Fruit fly (Drosophila melanogaster) whole organism, embryonic: ENCODE results near the gene CG46308.

Experiments
- ATbp ChIP-seq: fragments of 200-800 bp; sonication (Bioruptor generic); optimal IDR thresholded peaks from 2 replicates; lab custom pipeline; 2017; ENCODE audit warnings: missing biosample characterization, mild to moderate bottlenecking, missing genetic modification characterization, missing genetic modification reagents
- B-H1 ChIP-seq: fragments of 200-800 bp; sonication (Bioruptor generic); IDR thresholded peaks from 3 replicates; pipeline ENCODE4 v1.3.6; 2022; ENCODE audit warnings: missing biosample characterization, missing genetic modification characterization
- Bgb ChIP-seq: fragments of 200-800 bp; sonication (Bioruptor generic); IDR thresholded peaks from 2 replicates; pipeline ENCODE4 v1.3.6; 2022; ENCODE audit warnings: missing biosample characterization, missing genetic modification characterization; ENCODE audit not compliant: partially characterized antibody
- Bteb2 ChIP-seq: fragments of 200-800 bp; sonication (Bioruptor generic); optimal IDR thresholded peaks from 2 replicates; lab custom pipeline; 2016; ENCODE audit warnings: missing biosample characterization, missing genetic modification characterization
- CG12659 ChIP-seq: fragments of 200-800 bp; sonication (Bioruptor generic); optimal IDR thresholded peaks from 3 replicates; lab custom pipeline; 2017; ENCODE audit warnings: mild to moderate bottlenecking, missing biosample characterization, missing genetic modification reagents, missing genetic modification characterization
- CG13894 ChIP-seq: fragments of 200-800 bp; sonication (Bioruptor generic); optimal IDR thresholded peaks from 3 replicates; lab custom pipeline; 2018; ENCODE audit warnings: missing biosample characterization, mild to moderate bottlenecking, missing genetic modification characterization, moderate library complexity
- CG1832 ChIP-seq: fragments of 200-800 bp; sonication (Bioruptor generic); optimal IDR thresholded peaks from 2 replicates; lab custom pipeline; 2017; ENCODE audit warnings: missing biosample characterization, mild to moderate bottlenecking, missing genetic modification characterization, inconsistent platforms
- CG30403 ChIP-seq: fragments of 200-800 bp; sonication (Bioruptor generic); optimal IDR thresholded peaks from 3 replicates; lab custom pipeline; 2016; ENCODE audit warnings: missing biosample characterization, missing genetic modification characterization
- CG34376 ChIP-seq: fragments of 200-800 bp; sonication (Bioruptor generic); optimal IDR thresholded peaks from 2 replicates; lab custom pipeline; 2018; ENCODE audit warnings: missing biosample characterization, mild to moderate bottlenecking, missing genetic modification characterization
- CG4820 ChIP-seq: fragments of 200-800 bp; sonication (Bioruptor generic); optimal IDR thresholded peaks from 3 replicates; lab custom pipeline; 2016; ENCODE audit warnings: missing biosample characterization, missing genetic modification characterization
- CG8478 ChIP-seq: fragments of >200 bp; optimal IDR thresholded peaks from 2 replicates; lab custom pipeline; 2018
- CG8944 ChIP-seq: fragments of 200-800 bp; sonication (Bioruptor generic); optimal IDR thresholded peaks from 3 replicates; lab custom pipeline; 2016; ENCODE audit warnings: missing biosample characterization, missing genetic modification characterization
- CkIIα-i1 ChIP-seq: fragments of 200-800 bp; sonication (Bioruptor generic); IDR thresholded peaks from 2 replicates; pipeline ENCODE4 v1.3.6; 2022; ENCODE audit warnings: missing biosample characterization, missing genetic modification characterization
- D ChIP-seq, 2 experiments: fragments of 200-800 bp in 1 of 2; fragments of >200 bp in 1 of 2; sonication (Bioruptor generic) in 1 of 2; optimal IDR thresholded peaks; 2 replicates in 1 of 2; 3 replicates in 1 of 2; lab custom pipeline; 2017; ENCODE audit warnings: mild to moderate bottlenecking in 1 of 2, missing biosample characterization in 1 of 2, missing genetic modification characterization in 1 of 2, missing genetic modification reagents in 1 of 2
- D19A ChIP-seq: fragments of 200-800 bp; optimal IDR thresholded peaks from 3 replicates; lab custom pipeline; 2019; ENCODE audit warnings: missing biosample characterization, mild to moderate bottlenecking, missing genetic modification characterization, moderate library complexity
- Drgx ChIP-seq: fragments of 200-800 bp; sonication (Bioruptor generic); IDR thresholded peaks from 2 replicates; pipeline ENCODE4 v1.3.6; 2022; ENCODE audit warnings: missing biosample characterization, missing genetic modification characterization
- E2f1 ChIP-seq: fragments of 200-800 bp; sonication (Bioruptor generic); IDR thresholded peaks from 2 replicates; pipeline ENCODE4 v1.3.6; 2022; ENCODE audit warnings: missing biosample characterization, missing genetic modification characterization
- Ets65A ChIP-seq: fragments of 200-800 bp; sonication (Bioruptor generic); peaks from one replicate; lab custom pipeline; 2016; ENCODE audit warnings: missing biosample characterization, missing genetic modification characterization
- Hand ChIP-seq: fragments of 200-800 bp; sonication (Bioruptor generic); optimal IDR thresholded peaks from 2 replicates; lab custom pipeline; 2017; ENCODE audit warnings: mild to moderate bottlenecking, missing biosample characterization, missing genetic modification reagents, missing genetic modification characterization
- Hmr ChIP-seq: fragments of 200-800 bp; sonication (Bioruptor generic); optimal IDR thresholded peaks from 3 replicates; lab custom pipeline; 2017; ENCODE audit warnings: mild to moderate bottlenecking, missing biosample characterization, missing genetic modification reagents, missing genetic modification characterization
- Jarid2 ChIP-seq: fragments of 200-800 bp; sonication (Bioruptor generic); optimal IDR thresholded peaks from 3 replicates; lab custom pipeline; 2017; ENCODE audit warnings: mild to moderate bottlenecking, missing biosample characterization, missing genetic modification reagents, missing genetic modification characterization
- Mes4 ChIP-seq: fragments of 200-800 bp; sonication (Bioruptor generic); optimal IDR thresholded peaks from 2 replicates; lab custom pipeline; 2016; ENCODE audit warnings: missing biosample characterization, missing genetic modification characterization
- Nf-YB ChIP-seq: fragments of 200-800 bp; sonication (Bioruptor generic); optimal IDR thresholded peaks from 3 replicates; lab custom pipeline; 2019; ENCODE audit warnings: missing biosample characterization, mild to moderate bottlenecking, missing genetic modification characterization, moderate library complexity
- Spps ChIP-seq: fragments of 200-800 bp; sonication (Bioruptor generic); optimal IDR thresholded peaks from 2 replicates; lab custom pipeline; 2018; ENCODE audit warnings: missing biosample characterization, mild to moderate bottlenecking, missing genetic modification characterization
- Tbp ChIP-seq: fragments of >200 bp; optimal IDR thresholded peaks from 2 replicates; lab custom pipeline; 2018; ENCODE audit warnings: missing biosample characterization, missing genetic modification characterization
- aop ChIP-seq: fragments of 200-800 bp; sonication (Bioruptor generic); IDR thresholded peaks from 2 replicates; pipeline ENCODE4 v1.3.6; 2022; ENCODE audit warnings: missing biosample characterization, missing genetic modification characterization
- br ChIP-seq: fragments of >200 bp; optimal IDR thresholded peaks from 2 replicates; lab custom pipeline; 2017
- cas ChIP-seq: fragments of 200-800 bp; sonication (Bioruptor generic); IDR thresholded peaks from 2 replicates; pipeline ENCODE4 v1.3.6; 2022; ENCODE audit warnings: missing biosample characterization, missing genetic modification characterization
- caup ChIP-seq: fragments of 200-800 bp; sonication (Bioruptor generic); optimal IDR thresholded peaks from 3 replicates; lab custom pipeline; 2017; ENCODE audit warnings: missing biosample characterization, mild to moderate bottlenecking, missing genetic modification characterization, moderate library complexity; ENCODE audit not compliant: severe bottlenecking
- chinmo ChIP-seq: fragments of 200-800 bp; sonication (Bioruptor generic); IDR thresholded peaks from 4 replicates; pipeline ENCODE4 v1.3.6; 2022; ENCODE audit warnings: missing biosample characterization, missing genetic modification characterization; ENCODE audit not compliant: partially characterized antibody
- crc ChIP-seq: fragments of 200-800 bp; sonication (Bioruptor generic); optimal IDR thresholded peaks from 2 replicates; lab custom pipeline; 2016; ENCODE audit warnings: missing biosample characterization, missing genetic modification characterization
- crol ChIP-seq: fragments of 200-800 bp; sonication (Bioruptor generic); IDR thresholded peaks from 2 replicates; pipeline ENCODE4 v1.3.6; 2022; ENCODE audit warnings: missing biosample characterization, missing genetic modification characterization
- dm ChIP-seq: fragments of 200-800 bp; sonication (Bioruptor generic); optimal IDR thresholded peaks from 3 replicates; lab custom pipeline; 2016; ENCODE audit warnings: missing biosample characterization, missing genetic modification characterization
- eve ChIP-seq, 2 experiments: fragments of >200 bp; optimal IDR thresholded peaks; 2 replicates each; lab custom pipeline; 2017; ENCODE audit warnings: missing biosample characterization in 2 of 2, missing genetic modification characterization in 2 of 2
- ewg ChIP-seq: fragments of 200-800 bp; sonication (Bioruptor generic); optimal IDR thresholded peaks from 3 replicates; lab custom pipeline; 2017; ENCODE audit warnings: mild to moderate bottlenecking, missing biosample characterization, missing genetic modification reagents, missing genetic modification characterization
- grn ChIP-seq: fragments of 200-800 bp; sonication (Bioruptor generic); optimal IDR thresholded peaks from 3 replicates; lab custom pipeline; 2017; ENCODE audit warnings: missing biosample characterization, missing genetic modification characterization
- luna ChIP-seq: fragments of 200-800 bp; sonication (Bioruptor generic); optimal IDR thresholded peaks from 2 replicates; lab custom pipeline; 2016; ENCODE audit warnings: missing biosample characterization, missing genetic modification characterization
- nerfin-1 ChIP-seq: fragments of 200-800 bp; sonication (Bioruptor generic); optimal IDR thresholded peaks from 3 replicates; lab custom pipeline; 2019; ENCODE audit warnings: missing biosample characterization, mild to moderate bottlenecking, missing genetic modification characterization, moderate library complexity
- pros ChIP-seq: fragments of 200-800 bp; sonication (Bioruptor generic); optimal IDR thresholded peaks from 3 replicates; lab custom pipeline; 2019; ENCODE audit warnings: missing biosample characterization, mild to moderate bottlenecking, missing genetic modification characterization, moderate library complexity
- psq ChIP-seq: fragments of 200-800 bp; sonication (Bioruptor generic); optimal IDR thresholded peaks from 2 replicates; lab custom pipeline; 2017; ENCODE audit warnings: missing biosample characterization, missing genetic modification characterization
- rib ChIP-seq: fragments of 200-800 bp; sonication (Bioruptor generic); IDR thresholded peaks from 2 replicates; pipeline ENCODE4 v1.3.6; 2022; ENCODE audit warnings: missing biosample characterization, missing genetic modification characterization
- row ChIP-seq: fragments of 200-800 bp; sonication (Bioruptor generic); IDR thresholded peaks from 3 replicates; pipeline ENCODE4 v1.3.6; 2022; ENCODE audit warnings: missing biosample characterization, missing genetic modification characterization
- sens ChIP-seq: fragments of 200-800 bp; sonication (Bioruptor generic); peaks from one replicate; lab custom pipeline; 2016; ENCODE audit warnings: missing biosample characterization, missing genetic modification characterization
- sima ChIP-seq: fragments of 200-800 bp; sonication (Bioruptor generic); optimal IDR thresholded peaks from 2 replicates; lab custom pipeline; 2016; ENCODE audit warnings: missing biosample characterization, missing genetic modification characterization
- tna ChIP-seq: fragments of 200-800 bp; sonication (Bioruptor generic); IDR thresholded peaks from 2 replicates; pipeline ENCODE4 v1.3.6; 2022; ENCODE audit warnings: missing biosample characterization, missing genetic modification characterization; ENCODE audit not compliant: partially characterized antibody
- unc-4 ChIP-seq: fragments of 200-800 bp; sonication (Bioruptor generic); IDR thresholded peaks from 2 replicates; pipeline ENCODE4 v1.3.6; 2022; ENCODE audit warnings: missing biosample characterization, missing genetic modification characterization; ENCODE audit not compliant: partially characterized antibody

Gene CG46308

dm6 chr2L:13510870-13511867, 49.6 kb downstream of the CG46308 start (continued):
- TF ChIP-seq CG4820 (GFP tag; lab: Kevin White, UChicago), result no peak
- TF ChIP-seq ewg (GFP tag; lab: Kevin White, UChicago), result no peak
- TF ChIP-seq D19A (tag; lab: Kevin White, UChicago), result peak; percentile 19
- TF ChIP-seq rib (GFP tag; lab: Robert Waterston, UW), result peak; percentile 52; the same call in 1 of the 2 replicates
- TF ChIP-seq crol (GFP tag; lab: Robert Waterston, UW), result peak; percentile 63; the same call in 1 of the 2 replicates
- peak; percentile 1 for TF ChIP-seq Ets65A
- TF ChIP-seq Spps (tag; lab: Kevin White, UChicago), result no peak
- TF ChIP-seq nerfin-1 (tag; lab: Kevin White, UChicago), result peak; percentile 68
- TF ChIP-seq B-H1 (GFP tag; lab: Robert Waterston, UW), result no peak
- no peak for TF ChIP-seq Jarid2 (GFP tag; lab: Kevin White, UChicago)
- TF ChIP-seq br, result no peak
- TF ChIP-seq Hand (GFP tag; lab: Kevin White, UChicago), result no peak
- peak; percentile 72; the same call in 1 of the 4 replicates for TF ChIP-seq chinmo (GFP tag; lab: Robert Waterston, UW)
- TF ChIP-seq tna (GFP tag; lab: Robert Waterston, UW), result no peak
- no peak for TF ChIP-seq luna (GFP tag; lab: Kevin White, UChicago)
- TF ChIP-seq Nf-YB (GFP tag; lab: Kevin White, UChicago), result peak; percentile 27
- TF ChIP-seq CG30403, result no peak
- TF ChIP-seq grn (GFP tag; lab: Kevin White, UChicago), result peak; percentile 92
- TF ChIP-seq row (GFP tag; lab: Robert Waterston, UW), result peak; percentile 47; the same call in 2 of the 3 replicates
- TF ChIP-seq ATbp (GFP tag; lab: Kevin White, UChicago), result no peak
- TF ChIP-seq CG1832 (GFP tag; lab: Kevin White, UChicago), result no peak
- peak; percentile 58 for TF ChIP-seq sens (GFP tag; lab: Kevin White, UChicago)
- no peak for TF ChIP-seq Bgb (GFP tag; lab: Robert Waterston, UW)
- no peak for TF ChIP-seq Hmr (GFP tag; lab: Kevin White, UChicago)
- no peak for TF ChIP-seq Drgx
- TF ChIP-seq CG8478 (lab: Kevin White, UChicago), result no peak
- TF ChIP-seq cas (GFP tag; lab: Robert Waterston, UW), result no peak
- TF ChIP-seq CG12659 (GFP tag; lab: Kevin White, UChicago), result no peak
- TF ChIP-seq psq, result no peak
- TF ChIP-seq unc-4, result no peak
- TF ChIP-seq Mes4 (GFP tag; lab: Kevin White, UChicago), result no peak
- no peak for TF ChIP-seq Tbp (GFP tag; lab: Kevin White, UChicago)
- TF ChIP-seq Bteb2 (GFP tag; lab: Kevin White, UChicago), result no peak
- TF ChIP-seq eve (GFP tag; optimal IDR thresholded peaks at IDR 0.05; lab: Kevin White, UChicago), result peak in 1 of 2 experiments; percentile 14
- TF ChIP-seq CG13894 (tag; lab: Kevin White, UChicago), result peak; percentile 35
- no peak for TF ChIP-seq dm (GFP tag; lab: Kevin White, UChicago)
- TF ChIP-seq pros, result peak; percentile 5
- TF ChIP-seq aop, result no peak
- TF ChIP-seq CG8944 (GFP tag; lab: Kevin White, UChicago), result no peak
- TF ChIP-seq CG34376 (GFP tag; lab: Kevin White, UChicago), result no peak
- no peak for TF ChIP-seq CkIIα-i1 (GFP tag; lab: Robert Waterston, UW)
- no peak for TF ChIP-seq D (optimal IDR thresholded peaks at IDR 0.05; lab: Kevin White, UChicago)
- no peak for TF ChIP-seq D (GFP tag; optimal IDR thresholded peaks at IDR 0.05; lab: Kevin White, UChicago)
- TF ChIP-seq crc, result no peak
- no peak for TF ChIP-seq sima
- no peak for TF ChIP-seq E2f1
- TF ChIP-seq caup, result peak; percentile 10
- TF ChIP-seq, all 482 proteins: peak for 21
